Worm (Caenorhabditis elegans) whole organism, midembryonic: ENCODE data around the gene tag-322.

Source experiments
- T22C8.4 ChIP-seq: fragments of 200-800 bp; sonication (Bioruptor generic); IDR thresholded peaks from 2 replicates; pipeline ENCODE4 v1.3.6; 2022; ENCODE audit warnings: missing genetic modification characterization, missing compliant biosample characterization
- cog-1 ChIP-seq: sonication (generic microtip); optimal IDR thresholded peaks from 2 replicates; lab custom pipeline; 2016; ENCODE audit warnings: missing genetic modification characterization, missing compliant biosample characterization
- flt-1 ChIP-seq: fragments of 200-800 bp; sonication (Bioruptor generic); IDR thresholded peaks from 2 replicates; pipeline ENCODE4 v1.3.6; 2022; ENCODE audit warnings: missing genetic modification characterization, missing compliant biosample characterization
- klf-2 ChIP-seq: fragments of 200-800 bp; sonication (Bioruptor generic); conservative IDR thresholded peaks from 2 replicates; pipeline ENCODE4 v1.3.6; 2022; ENCODE audit warnings: missing genetic modification reagents, missing genetic modification characterization, missing compliant biosample characterization
- med-1 ChIP-seq: sonication (generic microtip); optimal IDR thresholded peaks from 2 replicates; lab custom pipeline; 2017; ENCODE audit warnings: missing genetic modification characterization, mild to moderate bottlenecking, missing compliant biosample characterization, antibody characterized with exemption, missing genetic modification reagents; ENCODE audit not compliant: insufficient read depth
- ref-1 ChIP-seq: fragments of 200-800 bp; sonication (Bioruptor generic); conservative IDR thresholded peaks from 2 replicates; pipeline ENCODE4 v1.3.6; 2022; ENCODE audit warnings: missing genetic modification reagents, missing genetic modification characterization, missing compliant biosample characterization
- tab-1 ChIP-seq: fragments of 200-800 bp; sonication (Bioruptor generic); IDR thresholded peaks from 2 replicates; pipeline ENCODE4 v1.3.6; 2022; ENCODE audit warnings: missing genetic modification characterization, missing compliant biosample characterization
- ztf-29 ChIP-seq: fragments of 200-800 bp; sonication (Bioruptor generic); IDR thresholded peaks from 2 replicates; pipeline ENCODE4 v1.3.6; 2022; ENCODE audit warnings: missing genetic modification reagents, missing genetic modification characterization, missing compliant biosample characterization

ce11 chrIV:7824649-7825048 is 39.3 kb upstream of the tag-322 start:
- TF ChIP-seq ref-1 (GFP tag; lab: Robert Waterston, UW): no peak
- no peak for TF ChIP-seq T22C8.4 (GFP tag; lab: Robert Waterston, UW)
- no peak for TF ChIP-seq tab-1 (GFP tag; lab: Robert Waterston, UW)
- no peak for TF ChIP-seq med-1 (GFP tag; lab: Kevin White, UChicago)
- no peak for TF ChIP-seq cog-1 (tag; lab: Kevin White, UChicago)
- no peak for TF ChIP-seq klf-2
- no peak for TF ChIP-seq flt-1 (GFP tag; lab: Robert Waterston, UW)
- no peak for TF ChIP-seq ztf-29 (GFP tag; lab: Robert Waterston, UW)
